Fruit fly (Drosophila melanogaster): ENCODE measurements around the gene Srp68.

The Srp68 gene

DNA sequence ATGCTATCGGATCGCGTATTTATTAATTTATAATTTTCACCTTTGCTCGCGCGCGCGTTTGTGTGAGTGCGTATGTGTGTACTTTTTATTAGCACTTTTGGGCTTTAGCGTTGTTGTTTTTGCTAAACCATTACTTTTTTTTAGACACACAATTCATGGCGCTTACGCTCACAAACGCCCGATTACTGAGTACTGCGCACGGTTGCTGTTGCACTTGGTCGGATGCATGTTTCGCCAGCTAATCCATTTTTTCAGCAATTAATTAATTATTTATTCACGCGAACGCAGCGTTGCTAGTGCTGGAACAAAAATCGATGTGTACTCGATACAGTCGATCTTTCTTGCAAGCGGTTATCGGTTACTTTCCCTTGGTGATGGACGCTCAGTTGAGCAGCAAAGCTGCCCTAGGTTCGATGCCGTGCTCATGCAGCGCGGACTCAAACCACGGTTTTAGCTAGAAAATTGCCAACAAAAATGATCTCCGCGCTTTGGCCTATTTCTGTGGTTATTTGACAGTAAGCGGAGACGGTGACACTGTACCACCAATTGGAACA lies 22.9 kb downstream of the Srp68 start, which contains the start of the genes smg and CG5087 (continued):
- TF ChIP-seq CG15479 (GFP tag; optimal IDR thresholded peaks at IDR 0.05) (no peak), E2f1 (GFP tag; IDR thresholded peaks at IDR 0.05) (peak; percentile 14; the same call in 1 of the 2 replicates), scrt (GFP tag; optimal IDR thresholded peaks at IDR 0.05) (no peak), CG31224 (GFP tag; IDR thresholded peaks at IDR 0.05) (0 out of 2 replicates have a peak, but pooled peaks have one; percentile 20), Nf-YC (tag; optimal IDR thresholded peaks at IDR 0.05) (peak; percentile 58), CG1529 (GFP tag; optimal IDR thresholded peaks at IDR 0.05) (no peak), pros (GFP tag; optimal IDR thresholded peaks at IDR 0.05) (no peak), CG13296 (GFP tag; optimal IDR thresholded peaks at IDR 0.05) (peak; percentile 48), tio (GFP tag; optimal IDR thresholded peaks at IDR 0.05) (no peak), CG1233 (GFP tag; optimal IDR thresholded peaks at IDR 0.05) (no peak), pita (GFP tag; optimal IDR thresholded peaks at IDR 0.05) (peak; percentile 97), CG10267 (tag; optimal IDR thresholded peaks at IDR 0.05) (peak; percentile 78), HLHmδ (GFP tag; optimal IDR thresholded peaks at IDR 0.05) (no peak), CG7839 (tag; optimal IDR thresholded peaks at IDR 0.05) (no peak), Elba2 (GFP tag; optimal IDR thresholded peaks at IDR 0.05) (peak; percentile 100), Fer3 (tag; optimal IDR thresholded peaks at IDR 0.05) (no peak), CG11560 (tag; IDR thresholded peaks at IDR 0.05) (peak; percentile 100), Med (GFP tag) (peak; percentile 92), gt (GFP tag; IDR thresholded peaks at IDR 0.05) (no peak), CG33557 (GFP tag; optimal IDR thresholded peaks at IDR 0.05) (peak; percentile 1), shn (GFP tag; optimal IDR thresholded peaks at IDR 0.05) (peak; percentile 25), bcd (GFP tag; optimal IDR thresholded peaks at IDR 0.05) (peak; percentile 58), ac (GFP tag; optimal IDR thresholded peaks at IDR 0.05) (no peak), CG10959 (GFP tag; IDR thresholded peaks at IDR 0.05) (no peak), CG3726 (GFP tag; IDR thresholded peaks at IDR 0.05) (no peak), CG6654 (GFP tag; optimal IDR thresholded peaks at IDR 0.05) (no peak), NC2β (GFP tag; optimal IDR thresholded peaks at IDR 0.05) (peak; percentile 66), exex (tag; optimal IDR thresholded peaks at IDR 0.05) (peak; percentile 67), CG43689 (GFP tag; IDR thresholded peaks at IDR 0.05) (no peak), D19B (GFP tag; optimal IDR thresholded peaks at IDR 0.05) (no peak), CG10147 (GFP tag; optimal IDR thresholded peaks at IDR 0.05) (no peak), Abd-B (GFP tag; optimal IDR thresholded peaks at IDR 0.05) (peak; percentile 33), CG6765 (GFP tag; optimal IDR thresholded peaks at IDR 0.05) (no peak), unc-4 (GFP tag; IDR thresholded peaks at IDR 0.05; ENCODE audit: partially characterized antibody) (peak; percentile 67), wdn (GFP tag; IDR thresholded peaks at IDR 0.05) (peak; percentile 31; the same call in 1 of the 2 replicates), CG30020 (tag; optimal IDR thresholded peaks at IDR 0.05) (no peak), gsb-n (tag; optimal IDR thresholded peaks at IDR 0.05) (peak; percentile 39), bigmax (GFP tag; optimal IDR thresholded peaks at IDR 0.05) (no peak), Trl (optimal IDR thresholded peaks at IDR 0.05) (no peak), Trl (GFP tag; optimal IDR thresholded peaks at IDR 0.05) (peak; percentile 32), pho (GFP tag; optimal IDR thresholded peaks at IDR 0.05) (peak; percentile 48), Mes4 (GFP tag; optimal IDR thresholded peaks at IDR 0.05) (peak; percentile 23), gcm2 (GFP tag; optimal IDR thresholded peaks at IDR 0.05) (no peak), CG14710 (tag; optimal IDR thresholded peaks at IDR 0.05) (peak; percentile 83), CG7357 (GFP tag; IDR thresholded peaks at IDR 0.05) (no peak), CG10979 (tag; optimal IDR thresholded peaks at IDR 0.05) (no peak), Hsf (GFP tag; optimal IDR thresholded peaks at IDR 0.05) (peak; percentile 19), CG14860 (GFP tag; IDR thresholded peaks at IDR 0.05; ENCODE audit: partially characterized antibody) (peak; percentile 51; the same call in 2 of the 3 replicates), HLH54F (GFP tag; optimal IDR thresholded peaks at IDR 0.05) (peak; percentile 61), Sox100B (GFP tag; optimal IDR thresholded peaks at IDR 0.05) (no peak)
